Fruit fly (Drosophila melanogaster) whole organism, prepupa: ENCODE data around the gene Snoo.

Experiments
- Blimp-1 ChIP-seq: fragments of 200-800 bp; sonication (Bioruptor generic); optimal IDR thresholded peaks from 3 replicates; lab custom pipeline; 2017; ENCODE audit warnings: missing biosample characterization, missing genetic modification characterization, mild to moderate bottlenecking, moderate library complexity, missing genetic modification reagents
- CG10631 ChIP-seq: fragments of 200-800 bp; sonication (Bioruptor generic); optimal IDR thresholded peaks from 2 replicates; lab custom pipeline; 2016; ENCODE audit warnings: missing biosample characterization, missing genetic modification characterization
- CG10669 ChIP-seq: fragments of 200-800 bp; sonication (Bioruptor generic); optimal IDR thresholded peaks from 3 replicates; lab custom pipeline; 2018; ENCODE audit warnings: missing biosample characterization, mild to moderate bottlenecking, missing genetic modification characterization, moderate library complexity
- CG11294 ChIP-seq: fragments of 200-800 bp; sonication (Bioruptor generic); IDR thresholded peaks from 2 replicates; pipeline ENCODE4 v1.3.6; 2022; ENCODE audit warnings: missing biosample characterization, missing genetic modification characterization
- CG11902 ChIP-seq: fragments of 200-800 bp; sonication (Bioruptor generic); optimal IDR thresholded peaks from 3 replicates; lab custom pipeline; 2016; ENCODE audit warnings: missing biosample characterization, missing genetic modification characterization
- CG15336 ChIP-seq: fragments of 200-800 bp; sonication (Bioruptor generic); IDR thresholded peaks from 2 replicates; pipeline ENCODE4 v1.3.6; 2022; ENCODE audit warnings: missing biosample characterization, missing genetic modification characterization
- CG16779 ChIP-seq: fragments of 200-800 bp; sonication (Bioruptor generic); optimal IDR thresholded peaks from 3 replicates; lab custom pipeline; 2017; ENCODE audit warnings: missing biosample characterization, mild to moderate bottlenecking, missing genetic modification characterization
- CG3032 ChIP-seq: fragments of 200-800 bp; optimal IDR thresholded peaks from 2 replicates; lab custom pipeline; 2019; ENCODE audit warnings: missing biosample characterization, mild to moderate bottlenecking, missing genetic modification characterization, moderate library complexity
- CG32006 ChIP-seq: fragments of 200-800 bp; sonication (Bioruptor generic); optimal IDR thresholded peaks from 3 replicates; lab custom pipeline; 2017; ENCODE audit warnings: missing biosample characterization, mild to moderate bottlenecking, missing genetic modification characterization
- CG3919 ChIP-seq: fragments of 200-800 bp; sonication (Bioruptor generic); optimal IDR thresholded peaks from 3 replicates; lab custom pipeline; 2016; ENCODE audit warnings: missing biosample characterization, missing genetic modification characterization
- CG4318 ChIP-seq: fragments of 200-800 bp; sonication (Bioruptor generic); optimal IDR thresholded peaks from 3 replicates; lab custom pipeline; 2017; ENCODE audit warnings: missing biosample characterization, mild to moderate bottlenecking, missing genetic modification characterization
- CG6163 ChIP-seq: fragments of 200-800 bp; sonication (Bioruptor generic); IDR thresholded peaks from 3 replicates; pipeline ENCODE4 v1.3.6; 2022; ENCODE audit warnings: missing biosample characterization, missing genetic modification characterization
- CG6276 ChIP-seq: fragments of 200-800 bp; sonication (Bioruptor generic); optimal IDR thresholded peaks from 2 replicates; lab custom pipeline; 2017; ENCODE audit warnings: missing biosample characterization, mild to moderate bottlenecking, missing genetic modification characterization
- CG6808 ChIP-seq: fragments of 200-800 bp; sonication (Bioruptor generic); optimal IDR thresholded peaks from 3 replicates; lab custom pipeline; 2017; ENCODE audit warnings: missing biosample characterization, missing genetic modification characterization, mild to moderate bottlenecking, moderate library complexity, missing genetic modification reagents
- CG8119 ChIP-seq: fragments of 200-800 bp; sonication (Bioruptor generic); IDR thresholded peaks from 3 replicates; pipeline ENCODE4 v1.3.6; 2022; ENCODE audit warnings: missing biosample characterization, missing genetic modification characterization
- CG8632 ChIP-seq: fragments of 200-800 bp; sonication (Bioruptor generic); optimal IDR thresholded peaks from 3 replicates; lab custom pipeline; 2016; ENCODE audit warnings: missing biosample characterization, missing genetic modification characterization
- Eip75B ChIP-seq: fragments of 200-800 bp; sonication (Bioruptor generic); optimal IDR thresholded peaks from 3 replicates; lab custom pipeline; 2016; ENCODE audit warnings: missing biosample characterization, missing genetic modification characterization
- Eip78C ChIP-seq: fragments of 200-800 bp; sonication (Bioruptor generic); peaks from one replicate; lab custom pipeline; 2016; ENCODE audit warnings: missing biosample characterization, missing genetic modification characterization
- Eip93F ChIP-seq: fragments of 200-800 bp; sonication (Bioruptor generic); optimal IDR thresholded peaks from 2 replicates; lab custom pipeline; 2016; ENCODE audit warnings: missing biosample characterization, mild to moderate bottlenecking, missing genetic modification characterization
- Ets21C ChIP-seq: fragments of 200-800 bp; sonication (Bioruptor generic); optimal IDR thresholded peaks from 3 replicates; lab custom pipeline; 2016; ENCODE audit warnings: missing biosample characterization, missing genetic modification characterization
- Gug ChIP-seq: fragments of 200-800 bp; sonication (Bioruptor generic); IDR thresholded peaks from 2 replicates; pipeline ENCODE4 v1.3.6; 2022; ENCODE audit warnings: missing biosample characterization, missing genetic modification characterization
- Hr39 ChIP-seq: fragments of 200-800 bp; sonication (Bioruptor generic); optimal IDR thresholded peaks from 2 replicates; lab custom pipeline; 2016; ENCODE audit warnings: missing biosample characterization, missing genetic modification characterization
- Hr4 ChIP-seq: fragments of 200-800 bp; sonication (Bioruptor generic); optimal IDR thresholded peaks from 3 replicates; lab custom pipeline; 2016; ENCODE audit warnings: missing biosample characterization, missing genetic modification characterization
- Lpt ChIP-seq: fragments of 200-800 bp; sonication (Bioruptor generic); optimal IDR thresholded peaks from 3 replicates; lab custom pipeline; 2016; ENCODE audit warnings: missing biosample characterization, missing genetic modification characterization
- OdsH ChIP-seq: fragments of 200-800 bp; sonication (Bioruptor generic); optimal IDR thresholded peaks from 3 replicates; lab custom pipeline; 2016; ENCODE audit warnings: missing biosample characterization, missing genetic modification characterization
- Sox102F ChIP-seq: fragments of 200-800 bp; sonication (Bioruptor generic); optimal IDR thresholded peaks from 2 replicates; lab custom pipeline; 2016; ENCODE audit warnings: missing biosample characterization, mild to moderate bottlenecking, missing genetic modification characterization
- Sox14 ChIP-seq: fragments of 200-800 bp; sonication (Bioruptor generic); optimal IDR thresholded peaks from 3 replicates; lab custom pipeline; 2016; ENCODE audit warnings: missing biosample characterization, missing genetic modification characterization
- Sox15 ChIP-seq: fragments of 200-800 bp; sonication (Bioruptor generic); optimal IDR thresholded peaks from 3 replicates; lab custom pipeline; 2016; ENCODE audit warnings: missing biosample characterization, missing genetic modification characterization
- achi ChIP-seq: fragments of 200-800 bp; sonication (Bioruptor generic); optimal IDR thresholded peaks from 3 replicates; lab custom pipeline; 2016; ENCODE audit warnings: missing biosample characterization, missing genetic modification characterization
- acj6 ChIP-seq: fragments of 200-800 bp; sonication (Bioruptor generic); optimal IDR thresholded peaks from 3 replicates; lab custom pipeline; 2016; ENCODE audit warnings: missing biosample characterization, missing genetic modification characterization
- dac ChIP-seq: fragments of 200-800 bp; sonication (Bioruptor generic); optimal IDR thresholded peaks from 2 replicates; lab custom pipeline; 2017; ENCODE audit warnings: missing biosample characterization, mild to moderate bottlenecking, missing genetic modification characterization
- dsx ChIP-seq: fragments of 200-800 bp; optimal IDR thresholded peaks from 3 replicates; lab custom pipeline; 2019; ENCODE audit warnings: missing biosample characterization, mild to moderate bottlenecking, missing genetic modification characterization, moderate library complexity; ENCODE audit not compliant: poor library complexity, severe bottlenecking
- eg ChIP-seq: fragments of 200-800 bp; sonication (Bioruptor generic); IDR thresholded peaks from 3 replicates; pipeline ENCODE4 v1.3.6; 2022; ENCODE audit warnings: missing biosample characterization, missing genetic modification characterization
- esn ChIP-seq: fragments of 200-800 bp; sonication (Bioruptor generic); optimal IDR thresholded peaks from 2 replicates; lab custom pipeline; 2016; ENCODE audit warnings: missing biosample characterization, mild to moderate bottlenecking, missing genetic modification characterization, moderate library complexity
- fd59A ChIP-seq: fragments of 200-800 bp; sonication (Bioruptor generic); optimal IDR thresholded peaks from 2 replicates; lab custom pipeline; 2017; ENCODE audit warnings: missing biosample characterization, mild to moderate bottlenecking, missing genetic modification characterization, missing genetic modification reagents
- fd85E ChIP-seq: fragments of 200-800 bp; sonication (Bioruptor generic); optimal IDR thresholded peaks from 3 replicates; lab custom pipeline; 2016; ENCODE audit warnings: missing biosample characterization, missing genetic modification characterization
- fkh ChIP-seq: fragments of 200-800 bp; sonication (Bioruptor generic); optimal IDR thresholded peaks from 3 replicates; lab custom pipeline; 2017; ENCODE audit warnings: missing biosample characterization, mild to moderate bottlenecking, missing genetic modification characterization, moderate library complexity
- lz ChIP-seq: fragments of 200-800 bp; sonication (Bioruptor generic); optimal IDR thresholded peaks from 3 replicates; lab custom pipeline; 2016; ENCODE audit warnings: missing biosample characterization, missing genetic modification characterization
- pdm3 ChIP-seq: fragments of 200-800 bp; sonication (Bioruptor generic); optimal IDR thresholded peaks from 3 replicates; lab custom pipeline; 2016; ENCODE audit warnings: missing biosample characterization, missing genetic modification characterization
- salr ChIP-seq, 2 experiments: fragments of 200-800 bp; sonication (Bioruptor generic); optimal IDR thresholded peaks; 3 replicates each; lab custom pipeline; 2016 to 2018; ENCODE audit warnings: missing biosample characterization in 2 of 2, missing genetic modification characterization in 2 of 2, mild to moderate bottlenecking in 1 of 2
- ss ChIP-seq, 2 experiments: fragments of 200-800 bp; sonication (Bioruptor generic); optimal IDR thresholded peaks; 2 replicates in 1 of 2; 3 replicates in 1 of 2; lab custom pipeline; 2017 to 2018; ENCODE audit warnings: mild to moderate bottlenecking in 2 of 2, missing biosample characterization in 2 of 2, missing genetic modification characterization in 2 of 2, moderate library complexity in 1 of 2
- svp ChIP-seq: fragments of 200-800 bp; sonication (Bioruptor generic); peaks from one replicate; lab custom pipeline; 2016; ENCODE audit warnings: missing biosample characterization, missing genetic modification characterization

Snoo gene

DNA sequence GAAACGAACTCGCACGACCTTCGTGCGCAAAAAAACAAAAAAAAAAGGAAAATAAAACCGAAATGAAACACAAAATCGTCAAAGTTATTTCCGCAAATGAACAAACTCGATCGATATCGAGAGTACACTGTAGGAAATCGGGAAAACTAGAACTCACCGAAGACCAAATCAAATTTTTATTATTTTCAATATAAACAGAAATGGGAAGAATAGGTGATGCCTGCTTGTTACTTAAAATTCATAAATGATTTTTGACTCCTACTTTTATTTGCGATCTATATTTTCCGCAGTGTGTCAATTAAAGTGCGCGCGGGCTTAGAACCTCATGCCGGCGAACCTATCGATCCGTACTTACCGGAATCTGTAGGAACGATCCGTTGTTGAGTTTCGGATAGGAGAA lies 108.3 kb downstream of the Snoo start (continued):
- TF ChIP-seq Sox102F (peak; percentile 31), salr (GFP tag; optimal IDR thresholded peaks at IDR 0.05; lab: Kevin White, UChicago) (no peak), pdm3 (GFP tag; lab: Kevin White, UChicago) (peak; percentile 37), CG10669 (GFP tag; lab: Kevin White, UChicago) (peak; percentile 15), CG32006 (no peak), eg (GFP tag; lab: Robert Waterston, UW) (no peak), ss (GFP tag; optimal IDR thresholded peaks at IDR 0.05; lab: Kevin White, UChicago) (peak in 1 of 2 experiments; percentile 16)

DNA sequence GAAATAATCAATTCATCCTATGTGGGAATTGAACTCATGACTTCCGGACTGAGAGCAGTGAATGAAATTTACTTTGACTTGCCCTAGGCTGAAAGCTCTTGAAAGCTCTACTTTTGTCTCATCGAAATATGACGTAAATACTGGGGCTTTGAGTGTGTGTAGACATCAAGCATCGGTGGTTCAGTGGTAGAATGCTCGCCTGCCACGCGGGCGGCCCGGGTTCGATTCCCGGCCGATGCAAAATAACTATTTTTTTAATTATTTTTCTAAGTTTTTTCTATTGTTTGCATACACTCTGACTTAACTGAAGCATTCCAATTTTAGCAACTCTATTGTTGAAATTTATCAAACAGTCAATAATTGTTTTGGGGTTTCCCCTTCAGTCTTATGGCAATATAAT lies 111.3 kb downstream of the Snoo start:
- TF ChIP-seq Gug (GFP tag; lab: Robert Waterston, UW) (no peak), Ets21C (GFP tag; lab: Kevin White, UChicago) (no peak), Lpt (GFP tag; lab: Kevin White, UChicago) (no peak), CG3032 (tag; lab: Kevin White, UChicago) (no peak), Eip75B (GFP tag; lab: Kevin White, UChicago) (no peak), CG8632 (GFP tag; lab: Kevin White, UChicago) (no peak), CG10631 (no peak), Sox102F (no peak), Sox15 (GFP tag; lab: Kevin White, UChicago) (no peak), CG10669 (GFP tag; lab: Kevin White, UChicago) (no peak)

DNA sequence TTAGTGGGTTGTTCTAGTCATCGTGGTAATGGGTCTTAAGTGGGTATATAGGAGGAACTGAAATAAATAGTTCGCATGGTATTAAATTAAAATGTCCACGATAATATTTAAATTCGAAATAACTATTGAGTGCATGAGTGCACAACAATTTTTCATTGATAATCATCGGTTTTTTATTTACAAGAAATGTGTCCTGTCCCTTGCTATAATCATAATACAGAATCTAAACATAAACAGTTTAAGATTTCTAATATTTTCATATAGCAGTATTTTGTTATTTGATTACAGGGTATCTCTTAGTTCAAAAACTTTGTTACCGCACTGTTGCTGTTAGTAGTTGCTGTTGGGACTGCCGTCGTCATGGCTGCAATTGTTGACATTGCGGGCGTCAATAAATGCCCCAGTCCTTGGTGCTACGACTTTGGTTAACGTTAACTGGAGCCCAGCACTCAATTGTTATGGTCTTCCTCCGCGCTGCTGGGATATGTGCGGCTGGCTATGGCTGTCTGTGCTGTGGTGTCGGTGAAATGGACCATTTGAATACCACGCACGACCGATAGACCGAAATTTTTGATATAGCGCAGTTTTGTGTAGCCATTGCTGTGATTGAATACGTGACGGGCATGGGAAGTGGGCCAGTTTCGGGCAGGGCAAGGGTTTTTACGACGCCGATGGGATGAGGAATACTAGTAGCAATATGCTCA lies 112.0 kb downstream of the Snoo start:
- no peak for TF ChIP-seq Sox102F
- no peak for TF ChIP-seq CG10669 (GFP tag; lab: Kevin White, UChicago)
- TF ChIP-seq lz, result no peak
- TF ChIP-seq CG3919 (GFP tag; lab: Kevin White, UChicago), result no peak
- TF ChIP-seq CG11294 (GFP tag; lab: Robert Waterston, UW), result no peak
- TF ChIP-seq CG15336 (GFP tag; lab: Robert Waterston, UW), result peak; percentile 41; the same call in 1 of the 2 replicates
- no peak for TF ChIP-seq dac (GFP tag; lab: Kevin White, UChicago)
- TF ChIP-seq esn (GFP tag; lab: Kevin White, UChicago), result no peak
- TF ChIP-seq OdsH, result peak; percentile 36
- TF ChIP-seq achi, result peak; percentile 21
- TF ChIP-seq Eip78C (GFP tag; lab: Kevin White, UChicago), result peak; percentile 69
- no peak for TF ChIP-seq Eip75B (GFP tag; lab: Kevin White, UChicago)
- no peak for TF ChIP-seq Ets21C (GFP tag; lab: Kevin White, UChicago)
- TF ChIP-seq CG6276 (GFP tag; lab: Kevin White, UChicago), result peak; percentile 3
- peak; percentile 6 for TF ChIP-seq Sox14 (GFP tag; lab: Kevin White, UChicago)
- 0 out of 3 replicates have a peak, but pooled peaks have one; percentile 26 for TF ChIP-seq CG6163 (GFP tag; lab: Robert Waterston, UW)
- no peak for TF ChIP-seq fkh (GFP tag; lab: Kevin White, UChicago)
- TF ChIP-seq CG11902, result no peak
- no peak for TF ChIP-seq CG6808 (GFP tag; lab: Kevin White, UChicago)
- no peak for TF ChIP-seq Hr39 (GFP tag; lab: Kevin White, UChicago)
- peak; percentile 41 for TF ChIP-seq CG4318
- TF ChIP-seq CG16779 (tag; lab: Kevin White, UChicago), result no peak
- TF ChIP-seq CG8119, result peak; percentile 26; the same call in 1 of the 3 replicates
- TF ChIP-seq pdm3 (GFP tag; lab: Kevin White, UChicago), result peak; percentile 16
- TF ChIP-seq eg (GFP tag; lab: Robert Waterston, UW), result no peak
- TF ChIP-seq fd85E (GFP tag; lab: Kevin White, UChicago), result no peak
- TF ChIP-seq fd59A (GFP tag; lab: Kevin White, UChicago), result no peak
- TF ChIP-seq svp, result no peak
- no peak for TF ChIP-seq CG8632 (GFP tag; lab: Kevin White, UChicago)
- peak; percentile 6 for TF ChIP-seq dsx (GFP tag; lab: Kevin White, UChicago)
- TF ChIP-seq Hr4 (GFP tag; lab: Kevin White, UChicago), result peak; percentile 45
- TF ChIP-seq salr (GFP tag; optimal IDR thresholded peaks at IDR 0.05; lab: Kevin White, UChicago), result peak in 1 of 2 experiments; percentile 28
- no peak for TF ChIP-seq Eip93F (GFP tag; lab: Kevin White, UChicago)
- no peak for TF ChIP-seq Lpt (GFP tag; lab: Kevin White, UChicago)
- TF ChIP-seq CG32006, result peak; percentile 67
- TF ChIP-seq Blimp-1 (GFP tag; lab: Kevin White, UChicago), result no peak
- no peak for TF ChIP-seq ss (GFP tag; optimal IDR thresholded peaks at IDR 0.05; lab: Kevin White, UChicago)
- peak; percentile 27 for TF ChIP-seq acj6 (GFP tag; lab: Kevin White, UChicago)
- TF ChIP-seq CG10631, result peak; percentile 32
